Fruit fly (Drosophila melanogaster): ENCODE measurements around the gene pbl.

DNA sequence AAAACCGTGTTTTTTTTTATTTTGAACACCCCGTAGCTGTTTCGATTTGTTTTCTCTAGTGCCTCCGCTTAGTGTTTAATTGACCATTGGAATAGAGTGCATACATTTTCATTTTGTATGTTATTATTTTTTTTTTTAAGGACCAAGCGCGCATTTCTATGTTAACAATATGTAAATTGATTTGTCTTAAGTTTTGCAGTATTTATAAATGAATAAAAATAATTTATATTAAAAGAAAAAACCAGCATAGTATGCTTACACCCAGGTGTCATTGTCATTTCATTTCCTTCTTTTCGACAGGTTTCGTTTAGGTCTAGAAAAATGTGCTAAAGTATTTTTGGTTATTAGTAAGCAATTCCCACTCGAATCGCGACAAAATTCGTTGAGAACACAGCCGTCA is 17.2 kb downstream of the pbl start, which contains the start of gene eIF4E5:
- TF ChIP-seq usp (GFP tag; optimal IDR thresholded peaks at IDR 0.05), result no peak
- no peak for TF ChIP-seq OdsH (GFP tag; optimal IDR thresholded peaks at IDR 0.05)
- TF ChIP-seq h (GFP tag; optimal IDR thresholded peaks at IDR 0.05), result no peak
- no peak for TF ChIP-seq woc (GFP tag; optimal IDR thresholded peaks at IDR 0.05)
- no peak for TF ChIP-seq Mio (GFP tag; optimal IDR thresholded peaks at IDR 0.05)
- no peak for TF ChIP-seq tai (GFP tag; optimal IDR thresholded peaks at IDR 0.05)

Data from whole organism, wandering third instar larva.